Worm (Caenorhabditis elegans): ENCODE data around the gene ufd-1.

The ufd-1 gene

ce11 chrIV:12361392-12362092 lies 30.9 kb upstream of the ufd-1 start, which contains the start of the genes ccr-4 and ZC518.8 (continued):
- TF ChIP-seq mxl-3 (GFP tag; optimal IDR thresholded peaks at IDR 0.05) (peak; percentile 47), daf-8 (GFP tag; IDR thresholded peaks at IDR 0.05) (no peak), zfp-3 (GFP tag; conservative IDR thresholded peaks at IDR 0.05) (no peak), skn-1 (tag; optimal IDR thresholded peaks at IDR 0.05) (no peak), lin-29 (GFP tag; IDR thresholded peaks at IDR 0.05) (no peak), saeg-2 (GFP tag; IDR thresholded peaks at IDR 0.05) (no peak), lin-38 (GFP tag; IDR thresholded peaks at IDR 0.05) (no peak), egl-43 (GFP tag; IDR thresholded peaks at IDR 0.05) (no peak), ceh-44 (GFP tag; IDR thresholded peaks at IDR 0.05) (0 out of 2 replicates have a peak, but pooled peaks have one; percentile 8), F10B5.3 (tag; optimal IDR thresholded peaks at IDR 0.05) (no peak)

DNA sequence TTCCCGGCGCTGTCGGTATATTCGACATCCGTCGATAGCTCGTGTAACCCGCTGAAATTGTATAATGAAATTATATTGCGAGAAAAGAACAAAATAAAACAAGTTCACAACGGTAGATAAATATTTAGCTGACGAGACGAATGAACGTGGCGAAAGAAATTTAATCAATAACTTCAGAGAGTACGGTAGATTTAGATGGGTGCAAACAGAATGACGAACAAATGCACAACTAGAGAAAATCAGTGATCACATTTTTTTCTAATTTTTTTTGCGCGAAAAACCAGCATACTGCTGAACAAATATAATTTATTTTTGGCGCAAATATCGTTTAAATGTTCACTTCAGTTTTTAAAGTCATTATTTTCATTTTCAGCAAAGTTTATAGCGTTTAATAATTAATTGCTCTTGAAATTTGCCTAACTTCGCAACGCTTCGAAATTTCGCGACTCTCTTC lies 30.1 kb upstream of the ufd-1 start, which contains the start of gene sec-24.2:
sec-24.2 (minus strand) TSS at position 51 of the 454 bp plus-strand sequence.
- peak; percentile 1 for TF ChIP-seq unc-130 (GFP tag; optimal IDR thresholded peaks at IDR 0.05)
- no peak for TF ChIP-seq nhr-76 (tag; optimal IDR thresholded peaks at IDR 0.05)

DNA sequence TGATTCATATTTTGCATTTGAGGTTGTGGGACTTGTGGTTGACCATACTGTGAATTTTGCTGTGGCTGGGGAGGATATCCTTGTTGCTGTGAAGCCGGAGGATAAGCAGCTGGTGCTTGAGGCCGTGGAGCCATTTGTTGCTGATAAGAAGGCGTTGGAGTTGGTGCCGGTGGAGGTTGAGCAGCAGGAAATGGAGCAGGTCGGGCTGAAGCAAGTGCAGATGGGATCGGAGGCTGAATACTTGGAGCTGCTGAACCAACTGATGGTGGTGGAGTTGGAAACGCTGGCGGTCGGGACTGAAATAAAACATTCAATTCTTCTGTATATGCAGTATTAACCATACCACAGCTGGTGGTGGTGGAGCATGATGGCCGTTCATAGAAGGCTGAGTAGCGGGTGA lies 29.3 kb upstream of the ufd-1 start:
- TF ChIP-seq fos-1 (tag; optimal IDR thresholded peaks at IDR 0.05) (no peak), madf-5 (GFP tag; IDR thresholded peaks at IDR 0.05) (0 out of 4 replicates have a peak, but pooled peaks of 1 of the 2 experiments have one; percentile 3), egl-43 (GFP tag; IDR thresholded peaks at IDR 0.05) (no peak), set-16 (GFP tag; IDR thresholded peaks at IDR 0.05) (peak; percentile 71), hlh-30 (tag; optimal IDR thresholded peaks at IDR 0.05; ENCODE audit: insufficient read depth) (no peak), lin-29 (GFP tag; IDR thresholded peaks at IDR 0.05) (no peak)

DNA sequence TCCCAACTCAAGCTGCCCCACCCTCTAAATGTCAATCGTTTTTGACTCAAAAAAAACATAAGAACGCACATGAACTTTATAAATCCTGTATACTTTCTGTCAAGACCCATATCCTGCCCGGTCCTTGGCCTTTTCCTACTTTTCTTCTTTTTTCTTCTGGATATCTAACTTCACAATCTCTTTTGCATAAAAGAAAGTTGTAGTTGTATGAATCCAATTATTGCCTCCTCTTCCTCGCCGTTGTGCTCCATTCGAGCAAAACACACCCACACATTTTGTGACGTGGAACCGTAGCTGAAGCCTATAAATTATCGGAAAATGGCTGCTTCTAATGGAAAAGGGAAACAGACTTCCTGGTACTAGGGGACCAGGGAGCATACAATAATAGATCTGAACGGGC lies 19.5 kb upstream of the ufd-1 start:
- peak in 1 of 2 experiments; percentile 56 for TF ChIP-seq unc-62 (GFP tag; optimal IDR thresholded peaks at IDR 0.05 in 1 of 2)
- no peak for TF ChIP-seq unc-62 (tag; optimal IDR thresholded peaks at IDR 0.05)
- TF ChIP-seq php-3 (GFP tag; IDR thresholded peaks at IDR 0.05): no peak
- peak; percentile 62 for TF ChIP-seq fkh-10 (GFP tag; optimal IDR thresholded peaks at IDR 0.05)

ce11 chrIV:12349639-12350038 lies 18.9 kb upstream of the ufd-1 start, which contains the start of gene best-22:
best-22 (plus strand) TSS chrIV:12349939.
- TF ChIP-seq ces-1 (GFP tag; optimal IDR thresholded peaks at IDR 0.05): no peak
- no peak for TF ChIP-seq pqm-1 (tag; optimal IDR thresholded peaks at IDR 0.05)

DNA sequence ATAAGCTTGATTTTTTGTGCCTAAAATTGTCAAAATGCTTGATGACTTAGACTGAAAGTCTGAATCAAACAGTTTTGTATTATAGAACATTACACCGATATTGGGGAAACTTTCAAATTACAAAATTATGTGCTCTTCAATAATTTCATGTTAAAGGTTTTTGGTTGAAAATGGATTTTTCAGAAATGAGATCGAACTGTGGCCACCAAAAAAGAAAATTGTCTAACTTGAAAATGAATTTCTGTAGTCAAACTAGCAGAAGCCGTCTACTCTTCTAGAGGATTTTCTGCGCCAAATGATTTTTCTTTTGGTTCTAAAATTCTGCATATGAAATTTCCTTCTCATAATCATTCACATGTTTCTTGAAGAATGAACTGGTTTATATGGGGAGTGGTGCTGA lies 10.2 kb upstream of the ufd-1 start:
- no peak for TF ChIP-seq nhr-77 (tag; optimal IDR thresholded peaks at IDR 0.05)
- peak in 1 of 2 experiments; percentile 91 for TF ChIP-seq unc-62 (GFP tag; optimal IDR thresholded peaks at IDR 0.05 in 1 of 2)
- no peak for TF ChIP-seq unc-62 (tag; optimal IDR thresholded peaks at IDR 0.05)

DNA sequence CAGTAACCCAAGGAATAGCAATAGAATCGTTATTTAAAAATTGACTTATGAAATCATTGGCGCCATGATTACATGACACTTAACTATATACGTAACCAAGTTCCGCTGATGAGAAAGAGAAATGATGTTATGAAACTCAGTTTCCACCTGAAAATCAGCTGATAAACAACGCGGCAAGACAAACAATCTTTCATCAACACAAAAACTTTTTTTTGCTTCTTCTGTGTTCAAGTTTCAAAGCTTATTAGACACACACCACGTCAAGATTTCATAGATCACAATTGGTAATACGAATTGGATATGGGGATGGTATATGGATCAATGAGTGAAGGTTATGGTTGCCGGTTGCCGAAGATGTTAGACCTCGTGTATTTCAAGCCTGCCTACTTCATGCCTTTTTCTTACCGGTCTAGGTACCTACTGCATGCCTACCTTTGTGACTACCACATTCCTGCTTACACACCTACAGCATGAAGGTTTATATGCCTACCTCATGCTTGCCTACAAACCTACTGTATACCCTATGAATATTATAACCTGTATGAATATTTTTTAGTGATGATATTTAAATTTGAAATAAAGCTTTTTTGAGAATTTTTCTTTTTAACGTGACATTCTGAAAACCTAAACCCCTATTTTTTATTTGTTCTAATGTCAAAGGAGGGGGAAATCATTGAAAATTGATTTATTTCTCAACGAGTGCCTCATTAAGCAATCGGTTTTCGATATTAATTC lies 6.4 kb upstream of the ufd-1 start, which contains the start of the genes F19B6.10 and wht-5:
F19B6.10 (plus strand) TSS at position 301 of the 735 bp plus-strand sequence.
wht-5 (plus strand) TSS at position 685 of the 735 bp plus-strand sequence.
- TF ChIP-seq Y48G9A.11 (GFP tag; IDR thresholded peaks at IDR 0.05): no peak
- TF ChIP-seq dmd-8 (GFP tag; IDR thresholded peaks at IDR 0.05): no peak
- TF ChIP-seq F37D6.2 (tag; optimal IDR thresholded peaks at IDR 0.05): no peak
- TF ChIP-seq T26A8.4 (GFP tag; IDR thresholded peaks at IDR 0.05): no peak
- no peak for TF ChIP-seq daf-8 (GFP tag; IDR thresholded peaks at IDR 0.05)
- no peak for TF ChIP-seq nhr-42 (GFP tag; IDR thresholded peaks at IDR 0.05)
- TF ChIP-seq nhr-25 (tag; optimal IDR thresholded peaks at IDR 0.05; ENCODE audit: borderline replicate concordance, insufficient read depth): no peak
- TF ChIP-seq unc-39 (tag; optimal IDR thresholded peaks at IDR 0.05): no peak
